Fruit fly (Drosophila melanogaster) whole organism, pupa: ENCODE data around the gene CG7950.
A peak's percentile ranks its signal among the peaks of the same experiment; 100 is the strongest.

Experiments
- CG10348 ChIP-seq: fragments of 200-800 bp; sonication (Bioruptor generic); IDR thresholded peaks from 2 replicates; pipeline ENCODE4 v1.3.6; 2022; ENCODE audit warnings: missing biosample characterization, missing genetic modification characterization
- CG12605 ChIP-seq: fragments of 200-800 bp; sonication (Bioruptor generic); IDR thresholded peaks from 2 replicates; pipeline ENCODE4 v1.3.6; 2022; ENCODE audit warnings: missing biosample characterization, missing genetic modification characterization
- CG13204 ChIP-seq: fragments of 200-800 bp; sonication (Bioruptor generic); optimal IDR thresholded peaks from 2 replicates; lab custom pipeline; 2018; ENCODE audit warnings: missing biosample characterization, mild to moderate bottlenecking, missing genetic modification characterization, moderate library complexity
- CG14655 ChIP-seq: fragments of 200-800 bp; sonication (Bioruptor generic); optimal IDR thresholded peaks from 3 replicates; lab custom pipeline; 2017; ENCODE audit warnings: mild to moderate bottlenecking, missing biosample characterization, missing genetic modification reagents, missing genetic modification characterization
- CG15710 ChIP-seq: fragments of 200-800 bp; sonication (Bioruptor generic); optimal IDR thresholded peaks from 2 replicates; lab custom pipeline; 2018; ENCODE audit warnings: missing biosample characterization, mild to moderate bottlenecking, missing genetic modification characterization, moderate library complexity
- CG17806 ChIP-seq: fragments of 200-800 bp; sonication (Bioruptor generic); optimal IDR thresholded peaks from 2 replicates; lab custom pipeline; 2018; ENCODE audit warnings: missing biosample characterization, mild to moderate bottlenecking, missing genetic modification characterization, moderate library complexity
- CG32121 ChIP-seq: fragments of 200-800 bp; sonication (Bioruptor generic); IDR thresholded peaks from 2 replicates; pipeline ENCODE4 v1.3.6; 2022; ENCODE audit warnings: missing biosample characterization, missing genetic modification characterization
- CG34367 ChIP-seq: fragments of 200-800 bp; sonication (Bioruptor generic); optimal IDR thresholded peaks from 2 replicates; lab custom pipeline; 2018; ENCODE audit warnings: missing biosample characterization, mild to moderate bottlenecking, missing genetic modification characterization
- CG4496 ChIP-seq: fragments of 200-800 bp; sonication (Bioruptor generic); IDR thresholded peaks from 3 replicates; pipeline ENCODE4 v1.3.6; 2022; ENCODE audit warnings: missing biosample characterization, missing genetic modification characterization
- CG8159 ChIP-seq: fragments of 200-800 bp; sonication (Bioruptor generic); optimal IDR thresholded peaks from 3 replicates; lab custom pipeline; 2018; ENCODE audit warnings: missing biosample characterization, mild to moderate bottlenecking, missing genetic modification characterization, moderate library complexity
- CG8301 ChIP-seq: fragments of 200-800 bp; sonication (Bioruptor generic); optimal IDR thresholded peaks from 2 replicates; lab custom pipeline; 2018; ENCODE audit warnings: missing biosample characterization, mild to moderate bottlenecking, missing genetic modification characterization
- CG9948 ChIP-seq: fragments of 200-800 bp; sonication (Bioruptor generic); optimal IDR thresholded peaks from 2 replicates; lab custom pipeline; 2018; ENCODE audit warnings: missing biosample characterization, mild to moderate bottlenecking, missing genetic modification characterization, moderate library complexity
- D1 ChIP-seq: fragments of 200-800 bp; sonication (Bioruptor generic); optimal IDR thresholded peaks from 2 replicates; lab custom pipeline; 2018; ENCODE audit warnings: missing biosample characterization, mild to moderate bottlenecking, missing genetic modification characterization, moderate library complexity
- EcR ChIP-seq: fragments of 200-800 bp; sonication (Bioruptor generic); optimal IDR thresholded peaks from 3 replicates; lab custom pipeline; 2019; ENCODE audit warnings: missing biosample characterization, missing genetic modification characterization, mild to moderate bottlenecking, moderate library complexity, missing genetic modification reagents
- Ets98B ChIP-seq: fragments of 200-800 bp; sonication (Bioruptor generic); IDR thresholded peaks from 2 replicates; pipeline ENCODE4 v1.3.6; 2022; ENCODE audit warnings: missing biosample characterization, missing genetic modification characterization
- Pif1A ChIP-seq: fragments of 200-800 bp; sonication (Bioruptor generic); optimal IDR thresholded peaks from 3 replicates; lab custom pipeline; 2016; ENCODE audit warnings: missing biosample characterization, missing genetic modification characterization
- Pif1B ChIP-seq: fragments of 200-800 bp; sonication (Bioruptor generic); optimal IDR thresholded peaks from 3 replicates; lab custom pipeline; 2016; ENCODE audit warnings: missing biosample characterization, missing genetic modification characterization
- Snoo ChIP-seq: fragments of 200-800 bp; sonication (Bioruptor generic); optimal IDR thresholded peaks from 3 replicates; lab custom pipeline; 2017; ENCODE audit warnings: missing biosample characterization, mild to moderate bottlenecking, missing genetic modification characterization, inconsistent platforms
- fd96Ca ChIP-seq: fragments of 200-800 bp; sonication (Bioruptor generic); IDR thresholded peaks from 3 replicates; pipeline ENCODE4 v1.3.6; 2022; ENCODE audit warnings: missing biosample characterization, missing genetic modification characterization
- gl ChIP-seq: fragments of 200-800 bp; sonication (Bioruptor generic); optimal IDR thresholded peaks from 2 replicates; lab custom pipeline; 2018; ENCODE audit warnings: missing biosample characterization, mild to moderate bottlenecking, missing genetic modification characterization
- rn ChIP-seq: fragments of 200-800 bp; sonication (Bioruptor generic); IDR thresholded peaks from 2 replicates; pipeline ENCODE4 v1.3.6; 2022; ENCODE audit warnings: missing biosample characterization, missing genetic modification characterization

Gene CG7950

dm6 chr3R:30022452-30023028 is 34.1 kb upstream of the CG7950 start, which contains the start of the genes RpS28a and Axn:
TSS of gene RpS28a (minus strand) at chr3R:30022648.
TSS of gene Axn (plus strand) at chr3R:30022842.
- TF ChIP-seq EcR (GFP tag; lab: Kevin White, UChicago) (peak; percentile 93), CG14655 (GFP tag; lab: Kevin White, UChicago) (no peak)

- TF ChIP-seq CG12605 (GFP tag; lab: Robert Waterston, UW) (no peak), Snoo (tag; lab: Kevin White, UChicago) (no peak), CG9948 (tag; lab: Kevin White, UChicago) (no peak), Pif1A (no peak), fd96Ca (GFP tag; lab: Robert Waterston, UW) (no peak), CG34367 (tag; lab: Kevin White, UChicago) (no peak), CG4496 (GFP tag; lab: Robert Waterston, UW) (no peak), CG17806 (tag; lab: Kevin White, UChicago) (no peak), CG14655 (GFP tag; lab: Kevin White, UChicago) (no peak), rn (GFP tag; lab: Robert Waterston, UW) (no peak), CG32121 (GFP tag; lab: Robert Waterston, UW) (no peak), EcR (GFP tag; lab: Kevin White, UChicago) (no peak)
These were observed 33.2 kb upstream of the CG7950 start for dm6 chr3R:30023445-30023844.

dm6 chr3R:30030061-30030460 is 26.6 kb upstream of the CG7950 start:
- TF ChIP-seq rn (GFP tag; lab: Robert Waterston, UW) (no peak), Ets98B (no peak), CG14655 (GFP tag; lab: Kevin White, UChicago) (no peak), Pif1A (no peak), CG4496 (GFP tag; lab: Robert Waterston, UW) (no peak), Pif1B (GFP tag; lab: Kevin White, UChicago) (no peak), CG34367 (tag; lab: Kevin White, UChicago) (no peak), CG15710 (tag; lab: Kevin White, UChicago) (no peak), CG8159 (tag; lab: Kevin White, UChicago) (no peak), CG10348 (GFP tag; lab: Robert Waterston, UW) (no peak), CG9948 (tag; lab: Kevin White, UChicago) (no peak), CG32121 (GFP tag; lab: Robert Waterston, UW) (no peak), fd96Ca (GFP tag; lab: Robert Waterston, UW) (no peak), CG12605 (GFP tag; lab: Robert Waterston, UW) (no peak), CG13204 (GFP tag; lab: Kevin White, UChicago) (no peak), gl (tag; lab: Kevin White, UChicago) (no peak), D1 (no peak)

- no peak for TF ChIP-seq CG34367 (tag; lab: Kevin White, UChicago)
- no peak for TF ChIP-seq CG10348 (GFP tag; lab: Robert Waterston, UW)
- TF ChIP-seq CG9948 (tag; lab: Kevin White, UChicago), result no peak
- no peak for TF ChIP-seq CG15710 (tag; lab: Kevin White, UChicago)
These were observed 24.4 kb upstream of the CG7950 start for dm6 chr3R:30032281-30032680.

dm6 chr3R:30036609-30037008 is 20.1 kb upstream of the CG7950 start, which contains the start of gene ZIPIC:
TSS of gene ZIPIC (minus strand) at chr3R:30036870.
- TF ChIP-seq CG32121 (GFP tag; lab: Robert Waterston, UW) (no peak), EcR (GFP tag; lab: Kevin White, UChicago) (no peak), rn (GFP tag; lab: Robert Waterston, UW) (no peak), CG13204 (GFP tag; lab: Kevin White, UChicago) (no peak), CG4496 (GFP tag; lab: Robert Waterston, UW) (no peak), CG34367 (tag; lab: Kevin White, UChicago) (no peak), D1 (no peak), CG8159 (tag; lab: Kevin White, UChicago) (no peak), CG8301 (tag; lab: Kevin White, UChicago) (no peak), Ets98B (no peak), Snoo (tag; lab: Kevin White, UChicago) (no peak), CG15710 (tag; lab: Kevin White, UChicago) (no peak), CG10348 (GFP tag; lab: Robert Waterston, UW) (no peak), CG14655 (GFP tag; lab: Kevin White, UChicago) (no peak)

dm6 chr3R:30037630-30038029 is 19.0 kb upstream of the CG7950 start, which contains the start of gene ocn:
TSS of gene ocn (minus strand) at chr3R:30037730.
- TF ChIP-seq CG34367 (tag; lab: Kevin White, UChicago) (no peak), CG17806 (tag; lab: Kevin White, UChicago) (no peak)
- TF ChIP-seq, all 21 proteins: peak for 0

- TF ChIP-seq CG17806 (tag; lab: Kevin White, UChicago), result no peak
- TF ChIP-seq EcR (GFP tag; lab: Kevin White, UChicago), result no peak
- TF ChIP-seq D1, result no peak
- TF ChIP-seq CG9948 (tag; lab: Kevin White, UChicago), result no peak
- no peak for TF ChIP-seq CG12605 (GFP tag; lab: Robert Waterston, UW)
- TF ChIP-seq Pif1B (GFP tag; lab: Kevin White, UChicago), result no peak
- no peak for TF ChIP-seq CG15710 (tag; lab: Kevin White, UChicago)
- TF ChIP-seq gl (tag; lab: Kevin White, UChicago), result no peak
- no peak for TF ChIP-seq Ets98B
- no peak for TF ChIP-seq CG34367 (tag; lab: Kevin White, UChicago)
- TF ChIP-seq Snoo (tag; lab: Kevin White, UChicago), result no peak
- no peak for TF ChIP-seq Pif1A
- TF ChIP-seq CG8301 (tag; lab: Kevin White, UChicago), result no peak
- TF ChIP-seq CG32121 (GFP tag; lab: Robert Waterston, UW), result no peak
These were observed 18.0 kb upstream of the CG7950 start, which contains the start of gene janB for dm6 chr3R:30038628-30039027. TSS of gene janB (minus strand) at chr3R:30038728.
